Fruit fly (Drosophila melanogaster) whole organism, embryonic: ENCODE results near the gene sna.

ENCODE experiments used
- Antp ChIP-seq: fragments of 200-800 bp; sonication (Bioruptor generic); optimal IDR thresholded peaks from 3 replicates; lab custom pipeline; 2016; ENCODE audit warnings: missing biosample characterization, missing genetic modification characterization
- Bgb ChIP-seq: fragments of 200-800 bp; sonication (Bioruptor generic); IDR thresholded peaks from 2 replicates; pipeline ENCODE4 v1.3.6; 2022; ENCODE audit warnings: missing biosample characterization, missing genetic modification characterization; ENCODE audit not compliant: partially characterized antibody
- Blimp-1 ChIP-seq: fragments of 200-800 bp; sonication (Bioruptor generic); optimal IDR thresholded peaks from 3 replicates; lab custom pipeline; 2018; ENCODE audit warnings: missing biosample characterization, missing genetic modification characterization, mild to moderate bottlenecking, moderate library complexity, missing genetic modification reagents
- CG1024 ChIP-seq: fragments of 200-800 bp; sonication (Bioruptor generic); IDR thresholded peaks from 2 replicates; pipeline ENCODE4 v1.3.6; 2022; ENCODE audit warnings: missing biosample characterization, missing genetic modification characterization
- CG10543 ChIP-seq: fragments of 200-800 bp; sonication (Bioruptor generic); optimal IDR thresholded peaks from 3 replicates; lab custom pipeline; 2017; ENCODE audit warnings: missing biosample characterization, mild to moderate bottlenecking, missing genetic modification characterization, moderate library complexity
- CG10979 ChIP-seq: fragments of 200-800 bp; sonication (Bioruptor generic); optimal IDR thresholded peaks from 2 replicates; lab custom pipeline; 2018; ENCODE audit warnings: missing biosample characterization, mild to moderate bottlenecking, missing genetic modification characterization, moderate library complexity
- CG12219 ChIP-seq: fragments of 200-800 bp; sonication (Bioruptor generic); optimal IDR thresholded peaks from 3 replicates; lab custom pipeline; 2018; ENCODE audit warnings: missing biosample characterization, mild to moderate bottlenecking, missing genetic modification characterization
- CG1233 ChIP-seq: fragments of 200-800 bp; sonication (Bioruptor generic); optimal IDR thresholded peaks from 4 replicates; lab custom pipeline; 2018; ENCODE audit warnings: missing biosample characterization, mild to moderate bottlenecking, missing genetic modification characterization
- CG12744 ChIP-seq: fragments of 200-800 bp; sonication (Bioruptor generic); optimal IDR thresholded peaks from 2 replicates; lab custom pipeline; 2016; ENCODE audit warnings: missing biosample characterization, missing genetic modification characterization
- CG16863 ChIP-seq: fragments of 200-800 bp; sonication (Bioruptor generic); optimal IDR thresholded peaks from 3 replicates; lab custom pipeline; 2016; ENCODE audit warnings: missing biosample characterization, missing genetic modification characterization
- CG17912 ChIP-seq: fragments of 200-800 bp; sonication (Bioruptor generic); optimal IDR thresholded peaks from 2 replicates; lab custom pipeline; 2018; ENCODE audit warnings: missing biosample characterization, mild to moderate bottlenecking, missing genetic modification characterization
- CG2120 ChIP-seq: fragments of 200-800 bp; sonication (Bioruptor generic); optimal IDR thresholded peaks from 3 replicates; lab custom pipeline; 2016; ENCODE audit warnings: missing biosample characterization, missing genetic modification characterization
- CG31365 ChIP-seq: fragments of 200-800 bp; sonication (Bioruptor generic); optimal IDR thresholded peaks from 2 replicates; lab custom pipeline; 2018; ENCODE audit warnings: missing biosample characterization, mild to moderate bottlenecking, missing genetic modification characterization
- CG6175 ChIP-seq: fragments of 200-800 bp; sonication (Bioruptor generic); IDR thresholded peaks from 3 replicates; pipeline ENCODE4 v1.3.6; 2022; ENCODE audit warnings: missing biosample characterization, missing genetic modification characterization
- CG6689 ChIP-seq: fragments of 200-800 bp; sonication (Bioruptor generic); IDR thresholded peaks from 2 replicates; pipeline ENCODE4 v1.3.6; 2022; ENCODE audit warnings: missing biosample characterization, missing genetic modification characterization
- CG7928 ChIP-seq: fragments of 200-800 bp; sonication (Bioruptor generic); optimal IDR thresholded peaks from 2 replicates; lab custom pipeline; 2017; ENCODE audit warnings: missing biosample characterization, mild to moderate bottlenecking, missing genetic modification characterization
- CG8924 ChIP-seq: fragments of 200-800 bp; optimal IDR thresholded peaks from 3 replicates; lab custom pipeline; 2019; ENCODE audit warnings: missing biosample characterization, mild to moderate bottlenecking, missing genetic modification characterization, moderate library complexity
- CrebB ChIP-seq: fragments of 200-800 bp; sonication (Bioruptor generic); optimal IDR thresholded peaks from 3 replicates; lab custom pipeline; 2018; ENCODE audit warnings: missing biosample characterization, mild to moderate bottlenecking, missing genetic modification characterization
- Dip2 ChIP-seq: fragments of 200-800 bp; sonication (Bioruptor generic); IDR thresholded peaks from 2 replicates; pipeline ENCODE4 v1.3.6; 2022; ENCODE audit warnings: missing biosample characterization, missing genetic modification characterization
- E2f1 ChIP-seq: fragments of 200-800 bp; sonication (Bioruptor generic); IDR thresholded peaks from 2 replicates; pipeline ENCODE4 v1.3.6; 2022; ENCODE audit warnings: missing biosample characterization, missing genetic modification characterization
- Eip74EF ChIP-seq, 2 experiments: fragments of 200-800 bp in 1 of 2; fragments of >200 bp in 1 of 2; sonication (Bioruptor generic) in 1 of 2; optimal IDR thresholded peaks; 2 replicates each; lab custom pipeline; 2017 to 2019; ENCODE audit warnings: missing biosample characterization in 2 of 2, missing genetic modification characterization in 2 of 2, mild to moderate bottlenecking in 1 of 2, moderate library complexity in 1 of 2
- Elba2 ChIP-seq: fragments of 200-800 bp; sonication (Bioruptor generic); optimal IDR thresholded peaks from 3 replicates; lab custom pipeline; 2016; ENCODE audit warnings: missing biosample characterization, missing genetic modification characterization
- GATAe ChIP-seq: fragments of 200-800 bp; sonication (Bioruptor generic); conservative IDR thresholded peaks from 2 replicates; pipeline ENCODE4 v1.3.6; 2022; ENCODE audit warnings: missing biosample characterization, missing genetic modification characterization
- Nf-YC ChIP-seq: fragments of 200-800 bp; optimal IDR thresholded peaks from 3 replicates; lab custom pipeline; 2019; ENCODE audit warnings: missing biosample characterization, mild to moderate bottlenecking, missing genetic modification characterization, moderate library complexity
- Poxn ChIP-seq: fragments of 200-800 bp; sonication (Bioruptor generic); IDR thresholded peaks from 2 replicates; pipeline ENCODE4 v1.3.6; 2022; ENCODE audit warnings: missing biosample characterization, missing genetic modification characterization
- Sox100B ChIP-seq: fragments of 200-800 bp; sonication (Bioruptor generic); optimal IDR thresholded peaks from 3 replicates; lab custom pipeline; 2018; ENCODE audit warnings: missing biosample characterization, mild to moderate bottlenecking, missing genetic modification characterization
- Sry-β ChIP-seq: fragments of 200-800 bp; sonication (Bioruptor generic); optimal IDR thresholded peaks from 2 replicates; lab custom pipeline; 2018; ENCODE audit warnings: missing biosample characterization, mild to moderate bottlenecking, missing genetic modification characterization, moderate library complexity
- ap ChIP-seq: fragments of 200-800 bp; sonication (Bioruptor generic); IDR thresholded peaks from 2 replicates; pipeline ENCODE4 v1.3.6; 2022; ENCODE audit warnings: missing biosample characterization, missing genetic modification characterization
- ara ChIP-seq: fragments of 200-800 bp; sonication (Bioruptor generic); IDR thresholded peaks from 2 replicates; pipeline ENCODE4 v1.3.6; 2022; ENCODE audit warnings: missing biosample characterization, missing genetic modification characterization
- bab2 ChIP-seq: fragments of 200-800 bp; sonication (Bioruptor generic); optimal IDR thresholded peaks from 2 replicates; lab custom pipeline; 2016; ENCODE audit warnings: missing biosample characterization, missing genetic modification characterization
- cas ChIP-seq: fragments of 200-800 bp; sonication (Bioruptor generic); IDR thresholded peaks from 2 replicates; pipeline ENCODE4 v1.3.6; 2022; ENCODE audit warnings: missing biosample characterization, missing genetic modification characterization
- cg ChIP-seq: fragments of 200-800 bp; sonication (Bioruptor generic); optimal IDR thresholded peaks from 3 replicates; lab custom pipeline; 2019; ENCODE audit warnings: missing biosample characterization, mild to moderate bottlenecking, missing genetic modification characterization, moderate library complexity
- dati ChIP-seq: fragments of 200-800 bp; sonication (Bioruptor generic); IDR thresholded peaks from 2 replicates; pipeline ENCODE4 v1.3.6; 2022; ENCODE audit warnings: missing biosample characterization, missing genetic modification characterization
- fd64A ChIP-seq: fragments of 200-800 bp; sonication (Bioruptor generic); optimal IDR thresholded peaks from 3 replicates; lab custom pipeline; 2018; ENCODE audit warnings: missing biosample characterization, mild to moderate bottlenecking, missing genetic modification characterization
- ftz-f1 ChIP-seq: fragments of 200-800 bp; sonication (Bioruptor generic); optimal IDR thresholded peaks from 2 replicates; lab custom pipeline; 2016; ENCODE audit warnings: missing biosample characterization, missing genetic modification characterization
- grn ChIP-seq: fragments of 200-800 bp; sonication (Bioruptor generic); optimal IDR thresholded peaks from 3 replicates; lab custom pipeline; 2017; ENCODE audit warnings: missing biosample characterization, missing genetic modification characterization
- inv ChIP-seq: fragments of 200-800 bp; sonication (Bioruptor generic); IDR thresholded peaks from 2 replicates; pipeline ENCODE4 v1.3.6; 2022; ENCODE audit warnings: missing biosample characterization, missing genetic modification characterization; ENCODE audit not compliant: partially characterized antibody
- jumu ChIP-seq: fragments of 200-800 bp; sonication (Bioruptor generic); optimal IDR thresholded peaks from 3 replicates; lab custom pipeline; 2016; ENCODE audit warnings: missing biosample characterization, missing genetic modification characterization
- knrl ChIP-seq: fragments of 200-800 bp; sonication (Bioruptor generic); IDR thresholded peaks from 3 replicates; pipeline ENCODE4 v1.3.6; 2022; ENCODE audit warnings: missing biosample characterization, missing genetic modification characterization; ENCODE audit not compliant: partially characterized antibody
- lbe ChIP-seq: fragments of 200-800 bp; sonication (Bioruptor generic); optimal IDR thresholded peaks from 2 replicates; lab custom pipeline; 2016; ENCODE audit warnings: missing biosample characterization, mild to moderate bottlenecking, missing genetic modification characterization
- mirr ChIP-seq: fragments of 200-800 bp; sonication (Bioruptor generic); optimal IDR thresholded peaks from 3 replicates; lab custom pipeline; 2018; ENCODE audit warnings: missing biosample characterization, mild to moderate bottlenecking, missing genetic modification characterization
- p53 ChIP-seq: fragments of 200-800 bp; sonication (Bioruptor generic); optimal IDR thresholded peaks from 2 replicates; lab custom pipeline; 2016; ENCODE audit warnings: missing biosample characterization, missing genetic modification characterization
- sens ChIP-seq: fragments of 200-800 bp; sonication (Bioruptor generic); peaks from one replicate; lab custom pipeline; 2016; ENCODE audit warnings: missing biosample characterization, missing genetic modification characterization
- sens-2 ChIP-seq: fragments of 200-800 bp; sonication (Bioruptor generic); IDR thresholded peaks from 2 replicates; pipeline ENCODE4 v1.3.6; 2022; ENCODE audit warnings: missing biosample characterization, missing genetic modification characterization
- shn ChIP-seq: fragments of 200-800 bp; sonication (Bioruptor generic); optimal IDR thresholded peaks from 3 replicates; lab custom pipeline; 2016; ENCODE audit warnings: missing biosample characterization, missing genetic modification characterization
- sob ChIP-seq: fragments of 200-800 bp; sonication (Bioruptor generic); IDR thresholded peaks from 2 replicates; pipeline ENCODE4 v1.3.6; 2022; ENCODE audit warnings: missing biosample characterization, missing genetic modification characterization
- stwl ChIP-seq: fragments of 200-800 bp; sonication (Bioruptor generic); optimal IDR thresholded peaks from 3 replicates; lab custom pipeline; 2018; ENCODE audit warnings: missing biosample characterization, mild to moderate bottlenecking, missing genetic modification characterization, moderate library complexity
- trem ChIP-seq: fragments of 200-800 bp; optimal IDR thresholded peaks from 3 replicates; lab custom pipeline; 2019; ENCODE audit warnings: missing biosample characterization, mild to moderate bottlenecking, missing genetic modification characterization, moderate library complexity
- unc-4 ChIP-seq: fragments of 200-800 bp; sonication (Bioruptor generic); IDR thresholded peaks from 2 replicates; pipeline ENCODE4 v1.3.6; 2022; ENCODE audit warnings: missing biosample characterization, missing genetic modification characterization; ENCODE audit not compliant: partially characterized antibody
- z ChIP-seq: fragments of 200-800 bp; sonication (Bioruptor generic); IDR thresholded peaks from 3 replicates; pipeline ENCODE4 v1.3.6; 2022; ENCODE audit warnings: missing biosample characterization, missing genetic modification characterization
- zf30C ChIP-seq: fragments of 200-800 bp; sonication (Bioruptor generic); optimal IDR thresholded peaks from 3 replicates; lab custom pipeline; 2018; ENCODE audit warnings: missing biosample characterization, mild to moderate bottlenecking, missing genetic modification characterization

The sna gene

DNA sequence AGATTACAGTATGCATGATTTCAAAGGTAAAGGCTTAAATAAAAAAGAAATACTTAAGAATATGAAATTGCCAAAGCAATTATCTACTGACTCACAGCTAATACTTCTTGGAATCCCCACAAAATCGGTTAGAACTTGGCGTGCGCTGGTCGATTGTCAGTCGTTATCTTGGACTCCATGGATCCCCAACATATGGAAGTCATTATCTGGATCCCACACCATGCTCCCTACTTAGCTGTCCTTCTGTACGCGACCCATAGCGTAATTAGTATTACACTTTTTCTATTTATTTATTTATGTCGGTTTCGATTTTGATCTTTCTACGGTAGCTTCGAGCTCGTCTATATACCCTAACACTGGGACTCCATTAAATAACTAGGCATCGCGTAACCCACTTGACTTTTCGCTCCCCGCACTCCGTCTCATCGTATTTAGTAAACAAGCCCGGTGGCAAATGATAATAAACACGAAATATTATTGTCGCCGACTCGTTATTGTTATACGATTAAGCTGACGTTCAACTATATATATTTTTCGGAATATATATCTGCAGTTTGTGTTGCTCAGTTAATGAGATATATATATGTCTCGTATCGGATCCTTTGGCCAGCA, 23.0 kb upstream of the sna start (continued):
- TF ChIP-seq trem (tag; lab: Kevin White, UChicago) (no peak), cg (GFP tag; lab: Kevin White, UChicago) (no peak), CG8924 (no peak), Bgb (GFP tag; lab: Robert Waterston, UW) (no peak), CrebB (tag; lab: Kevin White, UChicago) (no peak), CG17912 (GFP tag; lab: Kevin White, UChicago) (no peak), Dip2 (GFP tag; lab: Robert Waterston, UW) (no peak), Elba2 (GFP tag; lab: Kevin White, UChicago) (no peak), CG12744 (GFP tag; lab: Kevin White, UChicago) (no peak), CG6689 (GFP tag; lab: Robert Waterston, UW) (no peak), cas (GFP tag; lab: Robert Waterston, UW) (no peak), sens-2 (GFP tag; lab: Robert Waterston, UW) (no peak), inv (GFP tag; lab: Robert Waterston, UW) (no peak), bab2 (GFP tag; lab: Kevin White, UChicago) (no peak), ara (no peak), CG7928 (GFP tag; lab: Kevin White, UChicago) (no peak), GATAe (GFP tag; lab: Robert Waterston, UW) (0 out of 2 replicates have a peak, but pooled peaks have one; percentile 36), sens (GFP tag; lab: Kevin White, UChicago) (peak; percentile 83), zf30C (no peak), sob (peak; percentile 40; the same call in 1 of the 2 replicates), unc-4 (no peak), knrl (GFP tag; lab: Robert Waterston, UW) (no peak), z (GFP tag; lab: Robert Waterston, UW) (no peak), Nf-YC (no peak), CG10979 (no peak), CG12219 (GFP tag; lab: Kevin White, UChicago) (no peak), Sox100B (no peak), CG1233 (GFP tag; lab: Kevin White, UChicago) (no peak), grn (GFP tag; lab: Kevin White, UChicago) (peak; percentile 72), shn (no peak), CG10543 (peak; percentile 18), CG16863 (GFP tag; lab: Kevin White, UChicago) (no peak), Blimp-1 (GFP tag; lab: Kevin White, UChicago) (no peak), stwl (tag; lab: Kevin White, UChicago) (no peak), jumu (GFP tag; lab: Kevin White, UChicago) (no peak), dati (GFP tag; lab: Robert Waterston, UW) (no peak), CG2120 (GFP tag; lab: Kevin White, UChicago) (no peak), mirr (peak; percentile 62), CG6175 (GFP tag; lab: Robert Waterston, UW) (no peak), lbe (no peak), Sry-β (GFP tag; lab: Kevin White, UChicago) (no peak), CG31365 (no peak), Antp (no peak), ftz-f1 (GFP tag; lab: Kevin White, UChicago) (no peak), Eip74EF (GFP tag; optimal IDR thresholded peaks at IDR 0.05; lab: Kevin White, UChicago) (no peak), ap (no peak), fd64A (GFP tag; lab: Kevin White, UChicago) (no peak), Poxn (GFP tag; lab: Robert Waterston, UW) (no peak), E2f1 (no peak), CG1024 (no peak), p53 (no peak)
